Fruit fly (Drosophila melanogaster) whole organism, adult: Measurements from ENCODE around the gene Ctns.

Source experiments
- CG12768 ChIP-seq: fragments of 200-800 bp; sonication (Bioruptor generic); optimal IDR thresholded peaks from 2 replicates; lab custom pipeline; 2017; ENCODE audit warnings: missing biosample characterization, missing genetic modification characterization, mild to moderate bottlenecking, moderate library complexity, missing genetic modification reagents
- Clk ChIP-seq: fragments of 200-800 bp; sonication (Bioruptor generic); optimal IDR thresholded peaks from 2 replicates; lab custom pipeline; 2017; ENCODE audit warnings: missing biosample characterization, missing genetic modification characterization
- cic ChIP-seq: fragments of 200-800 bp; sonication (Bioruptor generic); optimal IDR thresholded peaks from 2 replicates; lab custom pipeline; 2017; ENCODE audit warnings: missing biosample characterization, mild to moderate bottlenecking, missing genetic modification characterization, moderate library complexity
- ovo ChIP-seq: fragments of 200-800 bp; sonication (Bioruptor generic); optimal IDR thresholded peaks from 2 replicates; lab custom pipeline; 2016; ENCODE audit warnings: missing biosample characterization, missing genetic modification characterization

- TF ChIP-seq cic (GFP tag; lab: Kevin White, UChicago) (no peak), ovo (GFP tag; lab: Kevin White, UChicago) (no peak), CG12768 (GFP tag; lab: Kevin White, UChicago) (no peak), Clk (GFP tag; lab: Kevin White, UChicago) (no peak)
These were observed 31.9 kb downstream of the Ctns start, which contains the start of gene lmd for dm6 chr3R:23026652-23027427.
